Worm (Caenorhabditis elegans): ENCODE measurements around the gene nfu-1.

The nfu-1 gene

DNA sequence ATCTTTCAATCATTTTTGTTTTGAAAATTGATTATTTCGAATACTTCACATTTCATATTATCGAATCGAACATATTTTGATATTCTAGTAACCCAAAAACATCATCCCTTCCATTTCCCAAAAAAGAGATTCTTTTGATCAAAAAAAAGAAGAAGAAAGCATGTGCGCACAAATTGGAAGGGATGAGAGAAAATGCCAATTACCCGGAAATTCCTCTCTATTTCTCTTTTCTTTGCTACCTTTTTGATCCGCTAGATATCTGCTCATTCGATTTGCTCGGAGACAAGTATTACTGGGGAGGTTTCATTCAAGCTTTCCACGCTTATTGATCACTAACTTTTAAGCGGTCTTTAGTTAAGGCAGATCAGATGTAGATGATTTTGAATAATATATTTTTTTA, 9.6 kb downstream of the nfu-1 start:
- TF ChIP-seq dpff-1 (tag; optimal IDR thresholded peaks at IDR 0.05) (no peak), ceh-27 (GFP tag; optimal IDR thresholded peaks at IDR 0.05) (no peak), F37B4.10 (GFP tag; IDR thresholded peaks at IDR 0.05) (no peak), xnd-1 (tag; optimal IDR thresholded peaks at IDR 0.05) (no peak), F22D6.2 (tag; optimal IDR thresholded peaks at IDR 0.05) (no peak), ztf-6 (GFP tag; IDR thresholded peaks at IDR 0.05) (no peak), Y95B8A.8 (GFP tag; IDR thresholded peaks at IDR 0.05) (no peak), tbp1 (GFP tag; optimal IDR thresholded peaks at IDR 0.05) (no peak)

DNA sequence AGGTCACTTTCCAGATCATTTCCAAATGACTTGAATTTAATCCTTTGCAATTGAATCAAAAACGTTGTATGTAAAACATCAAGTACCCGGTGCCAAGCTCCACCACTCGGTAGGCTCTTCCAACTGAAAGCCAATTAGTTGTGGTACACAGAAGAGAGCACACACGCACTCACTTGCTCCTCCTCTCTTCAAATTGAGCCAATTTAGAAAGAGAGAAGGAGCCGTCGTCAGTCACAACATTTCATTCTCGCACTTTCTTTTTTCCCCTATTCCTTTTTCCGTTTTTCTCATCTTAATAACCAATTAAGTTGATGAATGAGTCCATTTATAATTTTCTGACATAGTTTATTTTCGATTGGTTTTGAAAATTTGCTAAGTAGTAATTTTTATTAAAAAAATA, 11.0 kb downstream of the nfu-1 start:
- TF ChIP-seq C17E4.6 (GFP tag; IDR thresholded peaks at IDR 0.05) (no peak), bed-2 (GFP tag; IDR thresholded peaks at IDR 0.05) (no peak), athp-1 (tag; optimal IDR thresholded peaks at IDR 0.05) (no peak), ama-1 (optimal IDR thresholded peaks at IDR 0.05) (no peak), ama-1 (GFP tag; optimal IDR thresholded peaks at IDR 0.05) (no peak), ztf-3 (GFP tag; optimal IDR thresholded peaks at IDR 0.05) (no peak), F33H1.4 (GFP tag; IDR thresholded peaks at IDR 0.05) (no peak)

DNA sequence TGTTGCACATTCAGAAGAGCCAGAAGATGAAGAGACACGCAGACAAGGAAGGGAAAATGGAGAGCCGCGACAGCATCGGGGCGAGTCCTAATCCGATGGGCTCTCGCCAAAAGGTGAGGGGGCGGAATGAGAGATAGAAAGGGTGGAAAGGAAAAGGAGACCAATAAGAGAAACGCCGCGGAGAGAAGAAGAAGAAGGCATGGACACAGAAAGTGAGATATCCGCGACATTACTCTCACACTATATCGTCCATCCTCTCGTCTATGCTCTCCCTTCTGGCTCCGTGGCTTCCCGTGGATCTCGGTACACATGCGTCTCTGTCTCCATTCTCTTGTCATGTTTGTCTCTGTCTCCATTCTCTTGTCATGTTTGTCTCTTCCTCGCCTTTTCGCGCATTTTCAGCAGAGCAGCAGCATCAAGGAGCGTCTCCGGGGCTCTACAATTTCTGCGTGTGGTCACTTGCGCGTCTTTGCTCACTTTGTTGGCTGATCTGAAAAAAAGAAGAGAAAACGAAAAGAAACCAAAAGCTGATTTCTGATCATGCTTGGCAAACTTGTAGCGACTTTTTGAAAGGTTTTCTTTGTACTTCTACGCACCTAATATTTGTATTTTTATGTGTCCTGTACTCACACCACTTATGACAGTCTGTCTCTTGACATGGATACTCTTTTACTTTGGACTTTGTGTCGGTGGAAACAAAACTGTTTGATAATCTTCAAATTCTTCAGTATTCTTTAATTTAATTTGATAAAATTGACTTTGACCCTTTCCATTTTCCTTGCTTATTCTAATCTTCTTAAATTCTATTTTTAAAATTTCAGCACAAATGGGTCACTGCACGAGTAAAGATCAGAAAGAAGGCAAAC, 16.2 kb downstream of the nfu-1 start, which contains the start of gene gpa-7:
TSS of gene gpa-7 (plus strand) at position 816 of the 866 bp plus-strand sequence.
- TF ChIP-seq unc-130 (GFP tag; optimal IDR thresholded peaks at IDR 0.05) (no peak), pha-4 (tag; optimal IDR thresholded peaks at IDR 0.05) (no peak), ztf-3 (GFP tag; optimal IDR thresholded peaks at IDR 0.05) (no peak), mes-4 (tag; optimal IDR thresholded peaks at IDR 0.05) (no peak), somi-1 (GFP tag; optimal IDR thresholded peaks at IDR 0.05) (peak; percentile 58), zim-3 (tag; optimal IDR thresholded peaks at IDR 0.05) (no peak), zfh-2 (GFP tag; conservative IDR thresholded peaks at IDR 0.05) (no peak; the same call in none of the 2 replicates), ZK185.1 (tag; optimal IDR thresholded peaks at IDR 0.05; ENCODE audit: poor library complexity, severe bottlenecking) (peak; percentile 10), C17E4.6 (GFP tag; IDR thresholded peaks at IDR 0.05) (no peak), madf-6 (GFP tag; IDR thresholded peaks at IDR 0.05) (no peak), chd-7 (tag; optimal IDR thresholded peaks at IDR 0.05) (peak; percentile 71), F57C9.4 (tag; optimal IDR thresholded peaks at IDR 0.05) (no peak), cebp-2 (GFP tag; IDR thresholded peaks at IDR 0.05) (no peak), him-1 (tag; optimal IDR thresholded peaks at IDR 0.05) (no peak), egl-18 (GFP tag; IDR thresholded peaks at IDR 0.05) (0 out of 2 replicates have a peak, but pooled peaks have one; percentile 47), unc-62 (GFP tag; optimal IDR thresholded peaks at IDR 0.05) (no peak), pbrm-1 (GFP tag; IDR thresholded peaks at IDR 0.05) (peak; percentile 8; the same call in 1 of the 2 replicates), F10E7.11 (tag; optimal IDR thresholded peaks at IDR 0.05) (no peak), nhr-27 (tag; optimal IDR thresholded peaks at IDR 0.05) (no peak), lir-1 (GFP tag; conservative IDR thresholded peaks at IDR 0.05) (no peak), aptf-3 (GFP tag; IDR thresholded peaks at IDR 0.05) (no peak), aptf-2 (GFP tag; conservative IDR thresholded peaks at IDR 0.05) (no peak), rcor-1 (GFP tag; IDR thresholded peaks at IDR 0.05) (0 out of 2 replicates have a peak, but pooled peaks have one; percentile 9), nfya-1 (tag; optimal IDR thresholded peaks at IDR 0.05; ENCODE audit: borderline replicate concordance, insufficient read depth) (no peak), cebp-1 (GFP tag; IDR thresholded peaks at IDR 0.05) (no peak), cebp-1 (tag; optimal IDR thresholded peaks at IDR 0.05) (peak; percentile 41), let-526 (GFP tag; IDR thresholded peaks at IDR 0.05) (no peak), nhr-90 (tag; optimal IDR thresholded peaks at IDR 0.05) (no peak), nhr-120 (GFP tag; IDR thresholded peaks at IDR 0.05) (no peak), Y53G8AR.9 (GFP tag; conservative IDR thresholded peaks at IDR 0.05) (no peak), snpc-1.1 (tag; optimal IDR thresholded peaks at IDR 0.05; ENCODE audit: insufficient read depth) (no peak), fkh-3 (tag; optimal IDR thresholded peaks at IDR 0.05) (no peak)

Data from whole organism, young adult.